Worm (Caenorhabditis elegans): ENCODE results near the gene F20G2.2.

DNA sequence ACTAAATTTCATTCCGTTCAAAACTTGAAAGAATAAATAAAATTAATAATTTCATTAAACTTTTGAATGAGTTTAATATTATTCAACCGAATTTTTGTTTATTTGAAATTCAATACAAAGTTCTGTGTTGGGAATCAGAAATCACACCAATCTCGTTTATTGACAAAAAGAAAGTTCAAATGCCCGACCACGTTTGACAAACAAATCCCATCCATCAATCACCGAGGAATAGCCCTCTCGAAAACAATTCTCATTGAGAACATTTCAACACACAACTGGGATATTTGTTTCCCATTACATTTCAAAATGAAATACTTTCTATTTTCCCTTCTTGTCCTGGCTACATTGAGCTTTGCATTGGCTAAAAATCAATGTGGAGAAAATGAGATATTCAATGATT, 21.6 kb upstream of the F20G2.2 start, which contains the start of gene F53C11.9:
- TF ChIP-seq dao-5 (tag; optimal IDR thresholded peaks at IDR 0.05) (no peak), him-1 (tag; optimal IDR thresholded peaks at IDR 0.05) (no peak), W03F9.2 (tag; optimal IDR thresholded peaks at IDR 0.05) (no peak)

All from whole organism, L4/young adult.